Worm (Caenorhabditis elegans) whole organism, midembryonic: Measurements from ENCODE around the gene C06B3.1.

ENCODE experiments used
- T22C8.4 ChIP-seq: fragments of 200-800 bp; sonication (Bioruptor generic); IDR thresholded peaks from 2 replicates; pipeline ENCODE4 v1.3.6; 2022; ENCODE audit warnings: missing genetic modification characterization, missing compliant biosample characterization
- cog-1 ChIP-seq: sonication (generic microtip); optimal IDR thresholded peaks from 2 replicates; lab custom pipeline; 2016; ENCODE audit warnings: missing genetic modification characterization, missing compliant biosample characterization
- flt-1 ChIP-seq: fragments of 200-800 bp; sonication (Bioruptor generic); IDR thresholded peaks from 2 replicates; pipeline ENCODE4 v1.3.6; 2022; ENCODE audit warnings: missing genetic modification characterization, missing compliant biosample characterization
- klf-2 ChIP-seq: fragments of 200-800 bp; sonication (Bioruptor generic); conservative IDR thresholded peaks from 2 replicates; pipeline ENCODE4 v1.3.6; 2022; ENCODE audit warnings: missing genetic modification reagents, missing genetic modification characterization, missing compliant biosample characterization
- med-1 ChIP-seq: sonication (generic microtip); optimal IDR thresholded peaks from 2 replicates; lab custom pipeline; 2017; ENCODE audit warnings: missing genetic modification characterization, mild to moderate bottlenecking, missing compliant biosample characterization, antibody characterized with exemption, missing genetic modification reagents; ENCODE audit not compliant: insufficient read depth
- ref-1 ChIP-seq: fragments of 200-800 bp; sonication (Bioruptor generic); conservative IDR thresholded peaks from 2 replicates; pipeline ENCODE4 v1.3.6; 2022; ENCODE audit warnings: missing genetic modification reagents, missing genetic modification characterization, missing compliant biosample characterization
- tab-1 ChIP-seq: fragments of 200-800 bp; sonication (Bioruptor generic); IDR thresholded peaks from 2 replicates; pipeline ENCODE4 v1.3.6; 2022; ENCODE audit warnings: missing genetic modification characterization, missing compliant biosample characterization
- ztf-23 ChIP-seq: fragments of 200-800 bp; sonication (Bioruptor generic); IDR thresholded peaks from 2 replicates; pipeline ENCODE4 v1.3.6; 2022; ENCODE audit warnings: missing genetic modification reagents, missing genetic modification characterization, missing compliant biosample characterization
- ztf-29 ChIP-seq: fragments of 200-800 bp; sonication (Bioruptor generic); IDR thresholded peaks from 2 replicates; pipeline ENCODE4 v1.3.6; 2022; ENCODE audit warnings: missing genetic modification reagents, missing genetic modification characterization, missing compliant biosample characterization

The C06B3.1 gene

ce11 chrV:13892457-13893375 is 9.9 kb upstream of the C06B3.1 start, which contains the start of gene sptl-3:
Gene sptl-3, plus strand, starts transcription at chrV:13893325.
- TF ChIP-seq ztf-23 (GFP tag; lab: Robert Waterston, UW) (no peak), ztf-29 (GFP tag; lab: Robert Waterston, UW) (no peak), flt-1 (GFP tag; lab: Robert Waterston, UW) (no peak), med-1 (GFP tag; lab: Kevin White, UChicago) (no peak)

ce11 chrV:13893583-13893982 is 9.0 kb upstream of the C06B3.1 start:
- TF ChIP-seq cog-1 (tag; lab: Kevin White, UChicago), result no peak
- TF ChIP-seq T22C8.4 (GFP tag; lab: Robert Waterston, UW), result no peak
- no peak for TF ChIP-seq ref-1 (GFP tag; lab: Robert Waterston, UW)
- no peak for TF ChIP-seq ztf-29 (GFP tag; lab: Robert Waterston, UW)
- TF ChIP-seq ztf-23 (GFP tag; lab: Robert Waterston, UW), result no peak
- TF ChIP-seq tab-1 (GFP tag; lab: Robert Waterston, UW), result no peak
- no peak for TF ChIP-seq med-1 (GFP tag; lab: Kevin White, UChicago)
- no peak for TF ChIP-seq klf-2 (GFP tag; lab: Robert Waterston, UW)
- no peak for TF ChIP-seq flt-1 (GFP tag; lab: Robert Waterston, UW)

ce11 chrV:13898356-13898755 is 4.2 kb upstream of the C06B3.1 start, which contains the start of gene cyp-35C1:
Gene cyp-35C1, minus strand, starts transcription at chrV:13898487.
- no peak for TF ChIP-seq tab-1 (GFP tag; lab: Robert Waterston, UW)
- no peak for TF ChIP-seq med-1 (GFP tag; lab: Kevin White, UChicago)
- no peak for TF ChIP-seq T22C8.4 (GFP tag; lab: Robert Waterston, UW)
- TF ChIP-seq flt-1 (GFP tag; lab: Robert Waterston, UW), result no peak
- TF ChIP-seq ref-1 (GFP tag; lab: Robert Waterston, UW), result no peak
- no peak for TF ChIP-seq klf-2 (GFP tag; lab: Robert Waterston, UW)
- TF ChIP-seq ztf-23 (GFP tag; lab: Robert Waterston, UW), result no peak
- no peak for TF ChIP-seq cog-1 (tag; lab: Kevin White, UChicago)
- TF ChIP-seq ztf-29 (GFP tag; lab: Robert Waterston, UW), result no peak

ce11 chrV:13899213-13899612 is 3.4 kb upstream of the C06B3.1 start, which contains the start of gene oac-3:
Gene oac-3, plus strand, starts transcription at chrV:13899513.
- TF ChIP-seq klf-2 (GFP tag; lab: Robert Waterston, UW) (no peak), tab-1 (GFP tag; lab: Robert Waterston, UW) (no peak), ref-1 (GFP tag; lab: Robert Waterston, UW) (no peak), ztf-23 (GFP tag; lab: Robert Waterston, UW) (no peak)

- TF ChIP-seq flt-1 (GFP tag; lab: Robert Waterston, UW), result no peak
- TF ChIP-seq ztf-23 (GFP tag; lab: Robert Waterston, UW), result no peak
- no peak for TF ChIP-seq ztf-29 (GFP tag; lab: Robert Waterston, UW)
- TF ChIP-seq cog-1 (tag; lab: Kevin White, UChicago), result no peak
- no peak for TF ChIP-seq med-1 (GFP tag; lab: Kevin White, UChicago)
- no peak for TF ChIP-seq tab-1 (GFP tag; lab: Robert Waterston, UW)
- no peak for TF ChIP-seq ref-1 (GFP tag; lab: Robert Waterston, UW)
- TF ChIP-seq T22C8.4 (GFP tag; lab: Robert Waterston, UW), result no peak
- TF ChIP-seq klf-2 (GFP tag; lab: Robert Waterston, UW), result no peak
Observed at ce11 chrV:13904446-13904845, 1.9 kb downstream of the C06B3.1 start, which contains the start of gene stdh-3. Gene stdh-3, plus strand, starts transcription at chrV:13904611.

ce11 chrV:13906166-13906565 is 3.6 kb downstream of the C06B3.1 start, which contains the start of gene stdh-1:
Gene stdh-1, plus strand, starts transcription at chrV:13906492.
- TF ChIP-seq ref-1 (GFP tag; lab: Robert Waterston, UW), result no peak
- TF ChIP-seq cog-1 (tag; lab: Kevin White, UChicago), result peak; percentile 20
- TF ChIP-seq ztf-29 (GFP tag; lab: Robert Waterston, UW), result no peak
- TF ChIP-seq ztf-23 (GFP tag; lab: Robert Waterston, UW), result no peak
- no peak for TF ChIP-seq T22C8.4 (GFP tag; lab: Robert Waterston, UW)
- no peak for TF ChIP-seq med-1 (GFP tag; lab: Kevin White, UChicago)
- TF ChIP-seq klf-2 (GFP tag; lab: Robert Waterston, UW), result no peak

- TF ChIP-seq klf-2 (GFP tag; lab: Robert Waterston, UW), result no peak
- no peak for TF ChIP-seq cog-1 (tag; lab: Kevin White, UChicago)
- TF ChIP-seq ztf-23 (GFP tag; lab: Robert Waterston, UW), result no peak
- no peak for TF ChIP-seq med-1 (GFP tag; lab: Kevin White, UChicago)
- TF ChIP-seq T22C8.4 (GFP tag; lab: Robert Waterston, UW), result no peak
- no peak for TF ChIP-seq ref-1 (GFP tag; lab: Robert Waterston, UW)
- no peak for TF ChIP-seq flt-1 (GFP tag; lab: Robert Waterston, UW)
- no peak for TF ChIP-seq ztf-29 (GFP tag; lab: Robert Waterston, UW)
- TF ChIP-seq tab-1 (GFP tag; lab: Robert Waterston, UW), result no peak
Observed at ce11 chrV:13907557-13908104, 5.0 kb downstream of the C06B3.1 start.

ce11 chrV:13908120-13908915 is 5.7 kb downstream of the C06B3.1 start:
- TF ChIP-seq tab-1 (GFP tag; lab: Robert Waterston, UW) (no peak), klf-2 (GFP tag; lab: Robert Waterston, UW) (no peak), ref-1 (GFP tag; lab: Robert Waterston, UW) (no peak), ztf-29 (GFP tag; lab: Robert Waterston, UW) (no peak), cog-1 (tag; lab: Kevin White, UChicago) (no peak), flt-1 (GFP tag; lab: Robert Waterston, UW) (no peak), T22C8.4 (GFP tag; lab: Robert Waterston, UW) (no peak), ztf-23 (GFP tag; lab: Robert Waterston, UW) (no peak), med-1 (GFP tag; lab: Kevin White, UChicago) (no peak)
